Fruit fly (Drosophila melanogaster) whole organism, embryonic: ENCODE results near the gene CG42465.

ENCODE experiments used
- Adf1 ChIP-seq: fragments of 200-800 bp; sonication (Bioruptor generic); IDR thresholded peaks from 2 replicates; pipeline ENCODE4 v1.3.6; 2022; ENCODE audit warnings: missing biosample characterization, missing genetic modification characterization
- Aef1 ChIP-seq: fragments of 200-800 bp; sonication (Bioruptor generic); IDR thresholded peaks from 3 replicates; pipeline ENCODE4 v1.3.6; 2022; ENCODE audit warnings: missing biosample characterization, missing genetic modification characterization
- Awh ChIP-seq: fragments of 200-800 bp; sonication (Bioruptor generic); IDR thresholded peaks from 2 replicates; pipeline ENCODE4, ENCODE4 v1.3.6; 2022; ENCODE audit warnings: missing biosample characterization, missing genetic modification characterization
- CG11504 ChIP-seq: fragments of 200-800 bp; sonication (Bioruptor generic); optimal IDR thresholded peaks from 3 replicates; lab custom pipeline; 2019; ENCODE audit warnings: missing biosample characterization, mild to moderate bottlenecking, missing genetic modification characterization, moderate library complexity
- CG1233 ChIP-seq: fragments of 200-800 bp; sonication (Bioruptor generic); optimal IDR thresholded peaks from 4 replicates; lab custom pipeline; 2018; ENCODE audit warnings: missing biosample characterization, mild to moderate bottlenecking, missing genetic modification characterization
- CG16779 ChIP-seq: fragments of 200-800 bp; sonication (Bioruptor generic); IDR thresholded peaks from 2 replicates; pipeline ENCODE4 v1.3.6; 2022; ENCODE audit warnings: missing biosample characterization, missing genetic modification characterization
- CG16815 ChIP-seq: fragments of 200-800 bp; sonication (Bioruptor generic); optimal IDR thresholded peaks from 3 replicates; lab custom pipeline; 2017; ENCODE audit warnings: missing biosample characterization, mild to moderate bottlenecking, missing genetic modification characterization
- CG16863 ChIP-seq: fragments of 200-800 bp; sonication (Bioruptor generic); optimal IDR thresholded peaks from 3 replicates; lab custom pipeline; 2016; ENCODE audit warnings: missing biosample characterization, missing genetic modification characterization
- CG17361 ChIP-seq: fragments of 200-800 bp; sonication (Bioruptor generic); IDR thresholded peaks from 3 replicates; pipeline ENCODE4 v1.3.6; 2022; ENCODE audit warnings: missing biosample characterization, missing genetic modification characterization
- CG1792 ChIP-seq: fragments of 200-800 bp; sonication (Bioruptor generic); optimal IDR thresholded peaks from 2 replicates; lab custom pipeline; 2016; ENCODE audit warnings: missing biosample characterization, missing genetic modification characterization
- CG18599 ChIP-seq: fragments of 200-800 bp; sonication (Bioruptor generic); optimal IDR thresholded peaks from 3 replicates; lab custom pipeline; 2017; ENCODE audit warnings: missing biosample characterization, missing genetic modification characterization, mild to moderate bottlenecking, moderate library complexity, missing genetic modification reagents
- CG2712 ChIP-seq: fragments of 200-800 bp; optimal IDR thresholded peaks from 3 replicates; lab custom pipeline; 2019; ENCODE audit warnings: missing biosample characterization, mild to moderate bottlenecking, missing genetic modification characterization, moderate library complexity
- CG3065 ChIP-seq: fragments of 200-800 bp; sonication (Bioruptor generic); optimal IDR thresholded peaks from 2 replicates; lab custom pipeline; 2016; ENCODE audit warnings: missing biosample characterization, missing genetic modification characterization
- CG32532 ChIP-seq: fragments of 200-800 bp; sonication (Bioruptor generic); IDR thresholded peaks from 2 replicates; pipeline ENCODE4 v1.3.6; 2022; ENCODE audit warnings: missing biosample characterization, missing genetic modification characterization
- CG34376 ChIP-seq: fragments of 200-800 bp; sonication (Bioruptor generic); optimal IDR thresholded peaks from 2 replicates; lab custom pipeline; 2018; ENCODE audit warnings: missing biosample characterization, mild to moderate bottlenecking, missing genetic modification characterization
- CG3726 ChIP-seq: fragments of 200-800 bp; sonication (Bioruptor generic); IDR thresholded peaks from 3 replicates; pipeline ENCODE4, ENCODE4 v1.3.6; 2022; ENCODE audit warnings: missing biosample characterization, missing genetic modification characterization
- CG4404 ChIP-seq: fragments of 200-800 bp; sonication (Bioruptor generic); IDR thresholded peaks from 2 replicates; pipeline ENCODE4 v1.3.6; 2022; ENCODE audit warnings: missing biosample characterization, missing genetic modification characterization
- CG5245 ChIP-seq: fragments of 200-800 bp; sonication (Bioruptor generic); optimal IDR thresholded peaks from 3 replicates; lab custom pipeline; 2016; ENCODE audit warnings: missing biosample characterization, missing genetic modification characterization
- CG7556 ChIP-seq: fragments of 200-800 bp; sonication (Bioruptor generic); optimal IDR thresholded peaks from 2 replicates; lab custom pipeline; 2017; ENCODE audit warnings: missing biosample characterization, mild to moderate bottlenecking, missing genetic modification characterization
- CG8388 ChIP-seq: fragments of 200-800 bp; sonication (Bioruptor generic); optimal IDR thresholded peaks from 2 replicates; lab custom pipeline; 2019; ENCODE audit warnings: missing biosample characterization, mild to moderate bottlenecking, missing genetic modification characterization, moderate library complexity
- CTCF ChIP-seq: fragments of 200-800 bp; sonication (Bioruptor generic); optimal IDR thresholded peaks from 2 replicates; lab custom pipeline; 2017; ENCODE audit warnings: missing biosample characterization, mild to moderate bottlenecking, missing genetic modification characterization, moderate library complexity
- D19A ChIP-seq: fragments of 200-800 bp; optimal IDR thresholded peaks from 3 replicates; lab custom pipeline; 2019; ENCODE audit warnings: missing biosample characterization, mild to moderate bottlenecking, missing genetic modification characterization, moderate library complexity
- Dbx ChIP-seq: fragments of 200-800 bp; sonication (Bioruptor generic); IDR thresholded peaks from 3 replicates; pipeline ENCODE4 v1.3.6; 2022; ENCODE audit warnings: missing biosample characterization, missing genetic modification characterization
- Ets97D ChIP-seq: fragments of 200-800 bp; sonication (Bioruptor generic); optimal IDR thresholded peaks from 3 replicates; lab custom pipeline; 2016; ENCODE audit warnings: missing biosample characterization, missing genetic modification characterization
- Hr51 ChIP-seq, 2 experiments: fragments of 200-800 bp; sonication (Bioruptor generic); optimal IDR thresholded peaks; 2 replicates in 1 of 2; 3 replicates in 1 of 2; lab custom pipeline; 2016 to 2018; ENCODE audit warnings: missing biosample characterization in 2 of 2, missing genetic modification characterization in 2 of 2, mild to moderate bottlenecking in 1 of 2, moderate library complexity in 1 of 2
- MTF-1 ChIP-seq: fragments of 200-800 bp; sonication (Bioruptor generic); optimal IDR thresholded peaks from 2 replicates; lab custom pipeline; 2018; ENCODE audit warnings: missing biosample characterization, mild to moderate bottlenecking, missing genetic modification characterization, borderline replicate concordance
- Max ChIP-seq: fragments of 200-800 bp; sonication (Bioruptor generic); optimal IDR thresholded peaks from 2 replicates; lab custom pipeline; 2016; ENCODE audit warnings: missing biosample characterization, mild to moderate bottlenecking, missing genetic modification characterization
- Meics ChIP-seq: fragments of 200-800 bp; sonication (Bioruptor generic); optimal IDR thresholded peaks from 2 replicates; lab custom pipeline; 2017; ENCODE audit warnings: missing biosample characterization, mild to moderate bottlenecking, missing genetic modification characterization
- Nf-YC ChIP-seq: fragments of 200-800 bp; optimal IDR thresholded peaks from 3 replicates; lab custom pipeline; 2019; ENCODE audit warnings: missing biosample characterization, mild to moderate bottlenecking, missing genetic modification characterization, moderate library complexity
- NfI ChIP-seq: fragments of 200-800 bp; sonication (Bioruptor generic); optimal IDR thresholded peaks from 3 replicates; lab custom pipeline; 2018; ENCODE audit warnings: missing biosample characterization, mild to moderate bottlenecking, missing genetic modification characterization, moderate library complexity
- Stat92E ChIP-seq, 3 experiments: fragments of >200 bp in 2 of 3; fragments of 200-800 bp in 1 of 3; sonication (Bioruptor generic) in 1 of 3; optimal IDR thresholded peaks; 2 replicates each; lab custom pipeline; 2017 to 2019; ENCODE audit warnings: missing biosample characterization in 3 of 3, missing genetic modification characterization in 3 of 3, mild to moderate bottlenecking in 1 of 3, moderate library complexity in 1 of 3
- TFAM ChIP-seq: fragments of 200-800 bp; sonication (Bioruptor generic); optimal IDR thresholded peaks from 2 replicates; lab custom pipeline; 2017; ENCODE audit warnings: missing biosample characterization, missing genetic modification characterization, inconsistent platforms
- Tbp ChIP-seq: fragments of >200 bp; optimal IDR thresholded peaks from 2 replicates; lab custom pipeline; 2018; ENCODE audit warnings: missing biosample characterization, missing genetic modification characterization
- YL-1 ChIP-seq: fragments of 200-800 bp; sonication (Bioruptor generic); optimal IDR thresholded peaks from 3 replicates; lab custom pipeline; 2017; ENCODE audit warnings: missing biosample characterization, mild to moderate bottlenecking, missing genetic modification characterization
- bab2 ChIP-seq: fragments of 200-800 bp; sonication (Bioruptor generic); optimal IDR thresholded peaks from 2 replicates; lab custom pipeline; 2016; ENCODE audit warnings: missing biosample characterization, missing genetic modification characterization
- cg ChIP-seq: fragments of 200-800 bp; sonication (Bioruptor generic); optimal IDR thresholded peaks from 3 replicates; lab custom pipeline; 2019; ENCODE audit warnings: missing biosample characterization, mild to moderate bottlenecking, missing genetic modification characterization, moderate library complexity
- cwo ChIP-seq: fragments of 200-800 bp; sonication (Bioruptor generic); optimal IDR thresholded peaks from 3 replicates; lab custom pipeline; 2017; ENCODE audit warnings: missing biosample characterization, missing genetic modification characterization, mild to moderate bottlenecking, moderate library complexity, missing genetic modification reagents
- fd102C ChIP-seq: fragments of 200-800 bp; sonication (Bioruptor generic); optimal IDR thresholded peaks from 2 replicates; lab custom pipeline; 2018; ENCODE audit warnings: missing biosample characterization, mild to moderate bottlenecking, missing genetic modification characterization, moderate library complexity
- gfzf ChIP-seq: fragments of 200-800 bp; sonication (Bioruptor generic); optimal IDR thresholded peaks from 2 replicates; lab custom pipeline; 2016; ENCODE audit warnings: missing biosample characterization, mild to moderate bottlenecking, missing genetic modification characterization, moderate library complexity
- knrl ChIP-seq: fragments of 200-800 bp; sonication (Bioruptor generic); IDR thresholded peaks from 3 replicates; pipeline ENCODE4 v1.3.6; 2022; ENCODE audit warnings: missing biosample characterization, missing genetic modification characterization; ENCODE audit not compliant: partially characterized antibody
- lmd ChIP-seq: fragments of 200-800 bp; sonication (Bioruptor generic); IDR thresholded peaks from 2 replicates; pipeline ENCODE4 v1.3.6; 2022; ENCODE audit warnings: missing biosample characterization, missing genetic modification characterization
- mam ChIP-seq: fragments of 200-800 bp; sonication (Bioruptor generic); optimal IDR thresholded peaks from 3 replicates; lab custom pipeline; 2016; ENCODE audit warnings: missing biosample characterization, missing genetic modification characterization
- mirr ChIP-seq: fragments of 200-800 bp; sonication (Bioruptor generic); optimal IDR thresholded peaks from 3 replicates; lab custom pipeline; 2018; ENCODE audit warnings: missing biosample characterization, mild to moderate bottlenecking, missing genetic modification characterization
- odd ChIP-seq: fragments of 200-800 bp; sonication (Bioruptor generic); optimal IDR thresholded peaks from 2 replicates; lab custom pipeline; 2017; ENCODE audit warnings: missing biosample characterization, mild to moderate bottlenecking, missing genetic modification characterization
- pita ChIP-seq: fragments of 200-800 bp; sonication (Bioruptor generic); optimal IDR thresholded peaks from 2 replicates; lab custom pipeline; 2017; ENCODE audit warnings: missing biosample characterization, mild to moderate bottlenecking, missing genetic modification characterization
- sd ChIP-seq: fragments of 200-800 bp; sonication (Bioruptor generic); optimal IDR thresholded peaks from 3 replicates; lab custom pipeline; 2018; ENCODE audit warnings: missing biosample characterization, mild to moderate bottlenecking, missing genetic modification characterization, moderate library complexity
- stwl ChIP-seq: fragments of 200-800 bp; sonication (Bioruptor generic); optimal IDR thresholded peaks from 3 replicates; lab custom pipeline; 2018; ENCODE audit warnings: missing biosample characterization, mild to moderate bottlenecking, missing genetic modification characterization, moderate library complexity
- tx ChIP-seq: fragments of 200-800 bp; sonication (Bioruptor generic); optimal IDR thresholded peaks from 2 replicates; lab custom pipeline; 2016; ENCODE audit warnings: missing biosample characterization, missing genetic modification characterization
- vfl ChIP-seq: fragments of 200-800 bp; sonication (Bioruptor generic); optimal IDR thresholded peaks from 2 replicates; lab custom pipeline; 2016; ENCODE audit warnings: missing biosample characterization, missing genetic modification characterization

The CG42465 gene

dm6 chr2L:3657349-3658142, 42.4 kb upstream of the CG42465 start (continued):
- TF ChIP-seq knrl, result peak; percentile 80
- TF ChIP-seq CG18599 (GFP tag; lab: Kevin White, UChicago), result peak; percentile 48
- peak; percentile 85 for TF ChIP-seq Nf-YC (tag; lab: Kevin White, UChicago)
- TF ChIP-seq MTF-1 (GFP tag; lab: Kevin White, UChicago), result peak; percentile 26
- TF ChIP-seq Adf1 (GFP tag; lab: Robert Waterston, UW), result peak; percentile 90
- no peak for TF ChIP-seq CG4404 (GFP tag; lab: Robert Waterston, UW)
- TF ChIP-seq fd102C (GFP tag; lab: Kevin White, UChicago), result peak; percentile 30
- TF ChIP-seq TFAM (GFP tag; lab: Kevin White, UChicago), result no peak
- TF ChIP-seq CTCF (GFP tag; lab: Kevin White, UChicago), result peak; percentile 100
- no peak for TF ChIP-seq Awh
- peak; percentile 64 for TF ChIP-seq Ets97D (GFP tag; lab: Kevin White, UChicago)
- peak; percentile 37 for TF ChIP-seq Max
- peak; percentile 2 for TF ChIP-seq CG8388 (GFP tag; lab: Kevin White, UChicago)
- TF ChIP-seq CG3065 (GFP tag; lab: Kevin White, UChicago), result no peak
- peak; percentile 54 for TF ChIP-seq CG1792 (GFP tag; lab: Kevin White, UChicago)
- peak; percentile 83 for TF ChIP-seq CG32532 (GFP tag; lab: Robert Waterston, UW)
- peak; percentile 41 for TF ChIP-seq Meics (GFP tag; lab: Kevin White, UChicago)
- no peak for TF ChIP-seq odd
- peak in 1 of 2 experiments; percentile 19 for TF ChIP-seq Hr51 (GFP tag; optimal IDR thresholded peaks at IDR 0.05; lab: Kevin White, UChicago)
- TF ChIP-seq mirr (GFP tag; lab: Kevin White, UChicago), result peak; percentile 56
- no peak for TF ChIP-seq CG3726 (GFP tag; lab: Robert Waterston, UW)
- TF ChIP-seq CG7556 (GFP tag; lab: Kevin White, UChicago), result peak; percentile 34
- peak; percentile 56 for TF ChIP-seq tx (GFP tag; lab: Kevin White, UChicago)
- peak; percentile 66 for TF ChIP-seq pita (GFP tag; lab: Kevin White, UChicago)
- TF ChIP-seq CG1233 (GFP tag; lab: Kevin White, UChicago), result peak; percentile 43
- TF ChIP-seq CG17361 (GFP tag; lab: Robert Waterston, UW), result 0 out of 3 replicates have a peak, but pooled peaks have one; percentile 47
- TF ChIP-seq CG16815 (GFP tag; lab: Kevin White, UChicago), result no peak
- peak in 1 of 3 experiments; percentile 50 for TF ChIP-seq Stat92E (GFP tag; optimal IDR thresholded peaks at IDR 0.05; lab: Kevin White, UChicago)
- peak; percentile 47 for TF ChIP-seq CG11504 (tag; lab: Kevin White, UChicago)
- peak; percentile 7 for TF ChIP-seq CG34376 (GFP tag; lab: Kevin White, UChicago)
- TF ChIP-seq CG2712 (tag; lab: Kevin White, UChicago), result peak; percentile 71
- peak; percentile 69 for TF ChIP-seq stwl (tag; lab: Kevin White, UChicago)
- TF ChIP-seq CG16863 (GFP tag; lab: Kevin White, UChicago), result peak; percentile 59
- TF ChIP-seq bab2 (GFP tag; lab: Kevin White, UChicago), result peak; percentile 66
- TF ChIP-seq gfzf (GFP tag; lab: Kevin White, UChicago), result peak; percentile 30
- TF ChIP-seq Aef1, result peak; percentile 41; the same call in 1 of the 3 replicates
- TF ChIP-seq lmd, result peak; percentile 55
- TF ChIP-seq NfI (GFP tag; lab: Kevin White, UChicago), result peak; percentile 59
- TF ChIP-seq cwo (GFP tag; lab: Kevin White, UChicago), result no peak
- TF ChIP-seq D19A, result peak; percentile 53
- TF ChIP-seq mam (GFP tag; lab: Kevin White, UChicago), result peak; percentile 30
- TF ChIP-seq CG5245 (GFP tag; lab: Kevin White, UChicago), result peak; percentile 74
- peak; percentile 50 for TF ChIP-seq cg (GFP tag; lab: Kevin White, UChicago)
- TF ChIP-seq CG16779 (GFP tag; lab: Robert Waterston, UW), result no peak
- TF ChIP-seq YL-1 (GFP tag; lab: Kevin White, UChicago), result no peak
- peak; percentile 21 for TF ChIP-seq vfl (GFP tag; lab: Kevin White, UChicago)
- TF ChIP-seq sd (tag; lab: Kevin White, UChicago), result peak; percentile 84
- no peak for TF ChIP-seq Tbp (GFP tag; lab: Kevin White, UChicago)
- TF ChIP-seq Dbx (GFP tag; lab: Robert Waterston, UW), result peak; percentile 81
